Fruit fly (Drosophila melanogaster) whole organism, embryonic: ENCODE measurements around the gene pigs.

Source experiments
- Atf-2 ChIP-seq: fragments of 200-800 bp; sonication (Bioruptor generic); optimal IDR thresholded peaks from 2 replicates; lab custom pipeline; 2016; ENCODE audit warnings: missing biosample characterization, missing genetic modification characterization
- CG10321 ChIP-seq: fragments of 200-800 bp; sonication (Bioruptor generic); IDR thresholded peaks from 2 replicates; pipeline ENCODE4 v1.3.6; 2022; ENCODE audit warnings: missing biosample characterization, missing genetic modification characterization
- CG11093 ChIP-seq: fragments of 200-800 bp; sonication (Bioruptor generic); IDR thresholded peaks from 3 replicates; pipeline ENCODE4 v1.3.6; 2022; ENCODE audit warnings: missing biosample characterization, missing genetic modification characterization
- CG15601 ChIP-seq: fragments of 200-800 bp; sonication (Bioruptor generic); optimal IDR thresholded peaks from 3 replicates; lab custom pipeline; 2019; ENCODE audit warnings: missing biosample characterization, mild to moderate bottlenecking, missing genetic modification characterization, moderate library complexity
- CG16863 ChIP-seq: fragments of 200-800 bp; sonication (Bioruptor generic); optimal IDR thresholded peaks from 3 replicates; lab custom pipeline; 2016; ENCODE audit warnings: missing biosample characterization, missing genetic modification characterization
- CG17328 ChIP-seq: fragments of 200-800 bp; sonication (Bioruptor generic); IDR thresholded peaks from 2 replicates; pipeline ENCODE4 v1.3.6; 2022; ENCODE audit warnings: missing biosample characterization, missing genetic modification characterization
- CG18599 ChIP-seq: fragments of 200-800 bp; sonication (Bioruptor generic); optimal IDR thresholded peaks from 3 replicates; lab custom pipeline; 2017; ENCODE audit warnings: missing biosample characterization, missing genetic modification characterization, mild to moderate bottlenecking, moderate library complexity, missing genetic modification reagents
- CG34422 ChIP-seq: fragments of 200-800 bp; sonication (Bioruptor generic); IDR thresholded peaks from 3 replicates; pipeline ENCODE4 v1.3.6; 2022; ENCODE audit warnings: missing biosample characterization, missing genetic modification characterization
- CG4730 ChIP-seq: fragments of 200-800 bp; sonication (Bioruptor generic); IDR thresholded peaks from 2 replicates; pipeline ENCODE4 v1.3.6; 2022; ENCODE audit warnings: missing biosample characterization, missing genetic modification characterization
- CG5245 ChIP-seq: fragments of 200-800 bp; sonication (Bioruptor generic); optimal IDR thresholded peaks from 3 replicates; lab custom pipeline; 2016; ENCODE audit warnings: missing biosample characterization, missing genetic modification characterization
- Dfd ChIP-seq, 2 experiments: fragments of >200 bp; optimal IDR thresholded peaks; 2 replicates each; lab custom pipeline; 2017; ENCODE audit warnings: missing biosample characterization in 2 of 2, missing genetic modification characterization in 2 of 2
- E2f1 ChIP-seq: fragments of 200-800 bp; sonication (Bioruptor generic); IDR thresholded peaks from 2 replicates; pipeline ENCODE4 v1.3.6; 2022; ENCODE audit warnings: missing biosample characterization, missing genetic modification characterization
- Fer3 ChIP-seq: fragments of 200-800 bp; sonication (Bioruptor generic); optimal IDR thresholded peaks from 2 replicates; lab custom pipeline; 2018; ENCODE audit warnings: missing biosample characterization, mild to moderate bottlenecking, missing genetic modification characterization, moderate library complexity
- H15 ChIP-seq: fragments of 200-800 bp; sonication (Bioruptor generic); IDR thresholded peaks from 3 replicates; pipeline ENCODE4 v1.3.6; 2022; ENCODE audit warnings: missing biosample characterization, missing genetic modification characterization
- HHEX ChIP-seq: fragments of 200-800 bp; sonication (Bioruptor generic); optimal IDR thresholded peaks from 3 replicates; lab custom pipeline; 2017; ENCODE audit warnings: missing biosample characterization, mild to moderate bottlenecking, missing genetic modification characterization, missing genetic modification reagents
- HLH3B ChIP-seq: fragments of 200-800 bp; sonication (Bioruptor generic); IDR thresholded peaks from 2 replicates; pipeline ENCODE4 v1.3.6; 2022; ENCODE audit warnings: missing biosample characterization, missing genetic modification characterization
- HLHmδ ChIP-seq: fragments of 200-800 bp; sonication (Bioruptor generic); optimal IDR thresholded peaks from 2 replicates; lab custom pipeline; 2018; ENCODE audit warnings: missing biosample characterization, mild to moderate bottlenecking, missing genetic modification characterization, moderate library complexity
- Hr39 ChIP-seq: fragments of >200 bp; optimal IDR thresholded peaks from 2 replicates; lab custom pipeline; 2017
- Hr51 ChIP-seq, 2 experiments: fragments of 200-800 bp; sonication (Bioruptor generic); optimal IDR thresholded peaks; 2 replicates in 1 of 2; 3 replicates in 1 of 2; lab custom pipeline; 2016 to 2018; ENCODE audit warnings: missing biosample characterization in 2 of 2, missing genetic modification characterization in 2 of 2, mild to moderate bottlenecking in 1 of 2, moderate library complexity in 1 of 2
- MBD-R2 ChIP-seq: fragments of 200-800 bp; sonication (Bioruptor generic); IDR thresholded peaks from 2 replicates; pipeline ENCODE4 v1.3.6; 2022; ENCODE audit warnings: missing biosample characterization, missing genetic modification characterization
- Mad ChIP-seq: fragments of 200-800 bp; sonication (Bioruptor generic); optimal IDR thresholded peaks from 2 replicates; lab custom pipeline; 2016; ENCODE audit warnings: missing biosample characterization, missing genetic modification characterization
- Med ChIP-seq: fragments of 200-800 bp; sonication (Bioruptor generic); peaks from one replicate; lab custom pipeline; 2016; ENCODE audit warnings: missing biosample characterization, missing genetic modification characterization, mild to moderate bottlenecking, inconsistent platforms, moderate library complexity
- Oaz ChIP-seq: fragments of 200-800 bp; sonication (Bioruptor generic); IDR thresholded peaks from 2 replicates; pipeline ENCODE4 v1.3.6; 2022; ENCODE audit warnings: missing biosample characterization, missing genetic modification characterization
- Ravus ChIP-seq: fragments of 200-800 bp; sonication (Bioruptor generic); IDR thresholded peaks from 2 replicates; pipeline ENCODE4 v1.3.6; 2022; ENCODE audit warnings: missing biosample characterization, missing genetic modification characterization
- Sox100B ChIP-seq: fragments of 200-800 bp; sonication (Bioruptor generic); optimal IDR thresholded peaks from 3 replicates; lab custom pipeline; 2018; ENCODE audit warnings: missing biosample characterization, mild to moderate bottlenecking, missing genetic modification characterization
- Spps ChIP-seq: fragments of 200-800 bp; sonication (Bioruptor generic); optimal IDR thresholded peaks from 2 replicates; lab custom pipeline; 2018; ENCODE audit warnings: missing biosample characterization, mild to moderate bottlenecking, missing genetic modification characterization
- Xbp1 ChIP-seq: fragments of 200-800 bp; sonication (Bioruptor generic); optimal IDR thresholded peaks from 3 replicates; lab custom pipeline; 2016; ENCODE audit warnings: missing biosample characterization, mild to moderate bottlenecking, missing genetic modification characterization
- Xrp1 ChIP-seq: fragments of 200-800 bp; sonication (Bioruptor generic); IDR thresholded peaks from 2 replicates; pipeline ENCODE4 v1.3.6; 2022; ENCODE audit warnings: missing biosample characterization, missing genetic modification characterization
- YL-1 ChIP-seq: fragments of 200-800 bp; sonication (Bioruptor generic); optimal IDR thresholded peaks from 3 replicates; lab custom pipeline; 2017; ENCODE audit warnings: missing biosample characterization, mild to moderate bottlenecking, missing genetic modification characterization
- aop ChIP-seq: fragments of 200-800 bp; sonication (Bioruptor generic); IDR thresholded peaks from 2 replicates; pipeline ENCODE4 v1.3.6; 2022; ENCODE audit warnings: missing biosample characterization, missing genetic modification characterization
- ara ChIP-seq: fragments of 200-800 bp; sonication (Bioruptor generic); IDR thresholded peaks from 2 replicates; pipeline ENCODE4 v1.3.6; 2022; ENCODE audit warnings: missing biosample characterization, missing genetic modification characterization
- ash1 ChIP-seq: fragments of 200-800 bp; sonication (Bioruptor generic); optimal IDR thresholded peaks from 2 replicates; lab custom pipeline; 2018; ENCODE audit warnings: missing biosample characterization, mild to moderate bottlenecking, missing genetic modification characterization
- cwo ChIP-seq: fragments of 200-800 bp; sonication (Bioruptor generic); optimal IDR thresholded peaks from 3 replicates; lab custom pipeline; 2017; ENCODE audit warnings: missing biosample characterization, missing genetic modification characterization, mild to moderate bottlenecking, moderate library complexity, missing genetic modification reagents
- dan ChIP-seq: fragments of 200-800 bp; sonication (Bioruptor generic); IDR thresholded peaks from 2 replicates; pipeline ENCODE4 v1.3.6; 2022; ENCODE audit warnings: missing biosample characterization, missing genetic modification characterization
- fd64A ChIP-seq: fragments of 200-800 bp; sonication (Bioruptor generic); optimal IDR thresholded peaks from 3 replicates; lab custom pipeline; 2018; ENCODE audit warnings: missing biosample characterization, mild to moderate bottlenecking, missing genetic modification characterization
- hb ChIP-seq: fragments of 200-800 bp; sonication (Bioruptor generic); IDR thresholded peaks from 3 replicates; pipeline ENCODE4 v1.3.6; 2022; ENCODE audit warnings: missing biosample characterization, missing genetic modification characterization; ENCODE audit not compliant: partially characterized antibody
- inv ChIP-seq: fragments of 200-800 bp; sonication (Bioruptor generic); IDR thresholded peaks from 2 replicates; pipeline ENCODE4 v1.3.6; 2022; ENCODE audit warnings: missing biosample characterization, missing genetic modification characterization; ENCODE audit not compliant: partially characterized antibody
- lola ChIP-seq, 3 experiments: fragments of >200 bp in 2 of 3; fragments of 200-800 bp in 1 of 3; sonication (Bioruptor generic) in 1 of 3; optimal IDR thresholded peaks; 2 replicates each; lab custom pipeline; 2017 to 2019; ENCODE audit warnings: missing biosample characterization in 3 of 3, missing genetic modification characterization in 3 of 3, mild to moderate bottlenecking in 1 of 3, moderate library complexity in 1 of 3
- luna ChIP-seq: fragments of 200-800 bp; sonication (Bioruptor generic); optimal IDR thresholded peaks from 2 replicates; lab custom pipeline; 2016; ENCODE audit warnings: missing biosample characterization, missing genetic modification characterization
- nerfin-2 ChIP-seq: fragments of 200-800 bp; sonication (Bioruptor generic); IDR thresholded peaks from 2 replicates; pipeline ENCODE4 v1.3.6; 2022; ENCODE audit warnings: missing biosample characterization, missing genetic modification characterization; ENCODE audit not compliant: partially characterized antibody
- nom ChIP-seq: fragments of 200-800 bp; sonication (Bioruptor generic); optimal IDR thresholded peaks from 2 replicates; lab custom pipeline; 2017; ENCODE audit warnings: missing biosample characterization, missing genetic modification characterization, mild to moderate bottlenecking, moderate library complexity, missing genetic modification reagents
- pum ChIP-seq: fragments of 200-800 bp; sonication (Bioruptor generic); optimal IDR thresholded peaks from 2 replicates; lab custom pipeline; 2016; ENCODE audit warnings: missing biosample characterization, missing genetic modification characterization
- row ChIP-seq: fragments of 200-800 bp; sonication (Bioruptor generic); IDR thresholded peaks from 3 replicates; pipeline ENCODE4 v1.3.6; 2022; ENCODE audit warnings: missing biosample characterization, missing genetic modification characterization
- salm ChIP-seq: fragments of 200-800 bp; sonication (Bioruptor generic); optimal IDR thresholded peaks from 2 replicates; lab custom pipeline; 2018; ENCODE audit warnings: missing biosample characterization, mild to moderate bottlenecking, missing genetic modification characterization
- sc ChIP-seq, 3 experiments: fragments of >200 bp in 2 of 3; fragments of 200-800 bp in 1 of 3; sonication (Bioruptor generic) in 1 of 3; optimal IDR thresholded peaks; 2 replicates in 2 of 3; 3 replicates in 1 of 3; lab custom pipeline; 2017; ENCODE audit warnings: mild to moderate bottlenecking in 1 of 3, missing biosample characterization in 1 of 3, missing genetic modification characterization in 1 of 3, missing genetic modification reagents in 1 of 3
- sens ChIP-seq: fragments of 200-800 bp; sonication (Bioruptor generic); peaks from one replicate; lab custom pipeline; 2016; ENCODE audit warnings: missing biosample characterization, missing genetic modification characterization
- tgo ChIP-seq: fragments of 200-800 bp; sonication (Bioruptor generic); IDR thresholded peaks from 3 replicates; pipeline ENCODE4 v1.3.6; 2022; ENCODE audit warnings: missing biosample characterization, missing genetic modification characterization
- yki ChIP-seq: fragments of >200 bp; optimal IDR thresholded peaks from 3 replicates; lab custom pipeline; 2018
- zfh2 ChIP-seq: fragments of 200-800 bp; sonication (Bioruptor generic); optimal IDR thresholded peaks from 2 replicates; lab custom pipeline; 2016; ENCODE audit warnings: missing biosample characterization, missing genetic modification characterization

The pigs gene

DNA sequence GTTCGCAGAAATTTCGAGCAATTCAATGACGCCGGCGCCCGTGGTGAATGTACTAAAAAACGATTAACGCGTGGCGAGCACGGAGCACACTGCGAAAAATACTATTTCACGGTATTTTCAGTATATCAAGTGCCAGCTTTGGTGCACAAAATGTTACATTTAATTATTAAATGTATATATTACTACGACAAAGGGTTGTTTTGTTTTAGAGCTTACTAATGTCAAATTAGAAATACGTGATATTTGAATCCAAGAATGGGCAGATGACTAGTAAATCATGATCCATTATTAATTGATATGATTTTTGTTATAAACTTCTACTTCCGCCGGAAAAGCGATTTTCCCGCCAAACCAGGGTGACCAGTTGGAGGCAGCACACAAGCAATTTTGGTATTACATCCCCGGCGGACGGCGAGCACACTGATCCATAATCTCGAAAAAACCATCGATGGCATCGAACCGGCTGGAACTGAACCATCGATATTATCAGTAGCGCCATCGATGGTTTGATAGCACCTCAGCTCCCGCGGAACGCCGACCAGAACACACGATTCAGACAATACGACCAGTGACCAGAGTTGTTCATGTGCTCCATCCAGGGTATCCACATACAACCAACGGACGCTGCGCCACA lies 54.5 kb downstream of the pigs start, which contains the start of the genes CG3226 and Cdc7 (continued):
- TF ChIP-seq inv (GFP tag; lab: Robert Waterston, UW) (peak; percentile 67), CG17328 (GFP tag; lab: Robert Waterston, UW) (peak; percentile 47; the same call in 1 of the 2 replicates), dan (no peak), CG16863 (peak; percentile 44), Hr51 (GFP tag; optimal IDR thresholded peaks at IDR 0.05; lab: Kevin White, UChicago) (peak; percentile 57 to 70), Hr39 (lab: Kevin White, UChicago) (no peak), pum (GFP tag; lab: Kevin White, UChicago) (no peak), CG15601 (peak; percentile 71), Oaz (GFP tag; lab: Robert Waterston, UW) (no peak), YL-1 (GFP tag; lab: Kevin White, UChicago) (peak; percentile 88), Dfd (GFP tag; optimal IDR thresholded peaks at IDR 0.05; lab: Kevin White, UChicago) (no peak), Ravus (no peak), aop (GFP tag; lab: Robert Waterston, UW) (no peak), Atf-2 (GFP tag; lab: Kevin White, UChicago) (no peak), CG18599 (GFP tag; lab: Kevin White, UChicago) (peak; percentile 83), nom (GFP tag; lab: Kevin White, UChicago) (peak; percentile 53), MBD-R2 (GFP tag; lab: Robert Waterston, UW) (peak; percentile 80), ash1 (peak; percentile 66), Spps (tag; lab: Kevin White, UChicago) (no peak), nerfin-2 (GFP tag; lab: Robert Waterston, UW) (peak; percentile 49; the same call in 1 of the 2 replicates), fd64A (GFP tag; lab: Kevin White, UChicago) (peak; percentile 22), salm (tag; lab: Kevin White, UChicago) (peak; percentile 62), sens (peak; percentile 87), CG10321 (GFP tag; lab: Robert Waterston, UW) (peak; percentile 39; the same call in 1 of the 2 replicates), hb (GFP tag; lab: Robert Waterston, UW) (peak; percentile 58; the same call in 1 of the 3 replicates), CG5245 (peak; percentile 29), Sox100B (GFP tag; lab: Kevin White, UChicago) (peak; percentile 84), cwo (GFP tag; lab: Kevin White, UChicago) (peak; percentile 40), CG4730 (GFP tag; lab: Robert Waterston, UW) (0 out of 2 replicates have a peak, but pooled peaks have one; percentile 26), tgo (peak; percentile 41; the same call in 2 of the 3 replicates), Med (peak; percentile 96), H15 (peak; percentile 54; the same call in 1 of the 3 replicates), yki (lab: Kevin White, UChicago) (no peak), row (GFP tag; lab: Robert Waterston, UW) (peak; percentile 41; the same call in 2 of the 3 replicates), zfh2 (GFP tag; lab: Kevin White, UChicago) (no peak), ara (GFP tag; lab: Robert Waterston, UW) (peak; percentile 42; the same call in 1 of the 2 replicates), Xrp1 (GFP tag; lab: Robert Waterston, UW) (no peak), Xbp1 (GFP tag; lab: Kevin White, UChicago) (peak; percentile 68), CG34422 (GFP tag; lab: Robert Waterston, UW) (peak; percentile 67; the same call in 1 of the 3 replicates), HLHmδ (GFP tag; lab: Kevin White, UChicago) (peak; percentile 76), luna (GFP tag; lab: Kevin White, UChicago) (no peak), CG11093 (no peak), sc (optimal IDR thresholded peaks at IDR 0.05; lab: Kevin White, UChicago) (no peak), sc (GFP tag; optimal IDR thresholded peaks at IDR 0.05; lab: Kevin White, UChicago) (peak; percentile 48), Mad (GFP tag; lab: Kevin White, UChicago) (peak; percentile 9), HLH3B (peak; percentile 46; the same call in 1 of the 2 replicates), HHEX (GFP tag; lab: Kevin White, UChicago) (peak; percentile 86), E2f1 (GFP tag; lab: Robert Waterston, UW) (peak; percentile 63; the same call in 1 of the 2 replicates), lola (GFP tag; optimal IDR thresholded peaks at IDR 0.05; lab: Kevin White, UChicago) (peak in 1 of 3 experiments; percentile 47), Fer3 (peak; percentile 75)
